Worm (Caenorhabditis elegans) whole organism, L3 larva: ENCODE measurements around the gene cyp-35A3.

Source experiments
- ceh-82 ChIP-seq: fragments of 150-350 bp; optimal IDR thresholded peaks from 2 replicates; lab custom pipeline; 2014; ENCODE audit warnings: missing biosample characterization, missing genetic modification characterization
- elt-1 ChIP-seq: fragments of 150-350 bp; optimal IDR thresholded peaks from 2 replicates; lab custom pipeline; 2014; ENCODE audit warnings: missing biosample characterization, missing genetic modification characterization
- elt-3 ChIP-seq, 3 experiments: fragments of 150-350 bp in 1 of 3; sonication (generic microtip) in 2 of 3; optimal IDR thresholded peaks; 2 replicates in 2 of 3; 4 replicates in 1 of 3; lab custom pipeline; 2014 to 2017; ENCODE audit warnings: missing biosample characterization in 3 of 3, missing genetic modification characterization in 3 of 3
- eor-1 ChIP-seq, 2 experiments: fragments of 150-350 bp; optimal IDR thresholded peaks; 2 replicates each; lab custom pipeline; 2014 to 2018; ENCODE audit warnings: missing biosample characterization in 2 of 2, missing genetic modification characterization in 2 of 2
- lin-15B ChIP-seq: fragments of 150-350 bp; optimal IDR thresholded peaks from 2 replicates; lab custom pipeline; 2014; ENCODE audit warnings: missing biosample characterization, missing genetic modification characterization
- lin-39 ChIP-seq: fragments of 150-350 bp; optimal IDR thresholded peaks from 2 replicates; lab custom pipeline; 2018; ENCODE audit warnings: missing biosample characterization, missing genetic modification reagents, missing genetic modification characterization
- nhr-11 ChIP-seq: fragments of 150-350 bp; optimal IDR thresholded peaks from 2 replicates; lab custom pipeline; 2014; ENCODE audit warnings: missing biosample characterization, missing genetic modification characterization
- nhr-28 ChIP-seq: fragments of 150-350 bp; optimal IDR thresholded peaks from 2 replicates; lab custom pipeline; 2014; ENCODE audit warnings: missing biosample characterization, missing genetic modification characterization
- nhr-76 ChIP-seq: fragments of 150-350 bp; sonication (generic microtip); optimal IDR thresholded peaks from 5 replicates; lab custom pipeline; 2014; ENCODE audit warnings: missing biosample characterization, missing genetic modification characterization
- nhr-77 ChIP-seq: fragments of 150-350 bp; optimal IDR thresholded peaks from 2 replicates; lab custom pipeline; 2014; ENCODE audit warnings: missing biosample characterization, missing genetic modification characterization
- snpc-4 ChIP-seq: fragments of 150-350 bp; optimal IDR thresholded peaks from 2 replicates; lab custom pipeline; 2014; ENCODE audit warnings: missing biosample characterization, missing genetic modification characterization
- tbx-2 ChIP-seq: sonication (generic microtip); optimal IDR thresholded peaks from 2 replicates; lab custom pipeline; 2016; ENCODE audit warnings: mild to moderate bottlenecking, missing genetic modification characterization, missing compliant biosample characterization
- zag-1 ChIP-seq: fragments of 150-350 bp; optimal IDR thresholded peaks from 2 replicates; lab custom pipeline; 2014; ENCODE audit warnings: missing biosample characterization, missing genetic modification characterization

DNA sequence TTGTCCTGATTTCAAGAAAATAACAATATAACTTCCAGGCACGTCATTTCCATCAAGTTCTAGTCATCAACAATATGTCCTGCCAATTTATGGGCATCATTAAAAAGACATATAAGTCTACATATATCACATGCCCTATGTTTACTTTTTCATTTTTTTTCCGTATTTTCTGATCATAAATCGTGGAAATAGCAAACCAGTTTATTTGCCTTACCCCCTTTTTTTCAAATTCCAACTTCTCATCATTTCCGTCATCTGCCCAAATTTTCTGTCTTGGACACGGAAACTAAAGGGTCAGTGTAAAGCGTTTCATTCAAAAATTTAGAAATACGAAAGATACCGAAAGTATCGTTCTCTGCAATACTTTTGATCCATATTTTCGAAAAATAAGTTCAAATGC lies 30.1 kb upstream of the cyp-35A3 start:
- no peak for TF ChIP-seq ceh-82 (tag; lab: Kevin White, UChicago)
- TF ChIP-seq elt-3 (tag; optimal IDR thresholded peaks at IDR 0.05; lab: Kevin White, UChicago), result no peak
- TF ChIP-seq nhr-76 (tag; lab: Kevin White, UChicago), result no peak
- TF ChIP-seq lin-15B, result no peak
- no peak for TF ChIP-seq zag-1 (tag; lab: Kevin White, UChicago)
- no peak for TF ChIP-seq elt-1
- no peak for TF ChIP-seq nhr-11 (tag; lab: Kevin White, UChicago)
- no peak for TF ChIP-seq snpc-4 (tag; lab: Kevin White, UChicago)
- TF ChIP-seq nhr-77 (tag; lab: Kevin White, UChicago), result no peak
- no peak for TF ChIP-seq lin-39 (tag; lab: Kevin White, UChicago)
- no peak for TF ChIP-seq nhr-28
- TF ChIP-seq tbx-2 (tag; lab: Kevin White, UChicago), result no peak
- TF ChIP-seq eor-1 (tag; optimal IDR thresholded peaks at IDR 0.05; lab: Kevin White, UChicago), result no peak
